Worm (Caenorhabditis elegans): Measurements from ENCODE around the gene Y54G2A.57.

Y54G2A.57 gene

DNA sequence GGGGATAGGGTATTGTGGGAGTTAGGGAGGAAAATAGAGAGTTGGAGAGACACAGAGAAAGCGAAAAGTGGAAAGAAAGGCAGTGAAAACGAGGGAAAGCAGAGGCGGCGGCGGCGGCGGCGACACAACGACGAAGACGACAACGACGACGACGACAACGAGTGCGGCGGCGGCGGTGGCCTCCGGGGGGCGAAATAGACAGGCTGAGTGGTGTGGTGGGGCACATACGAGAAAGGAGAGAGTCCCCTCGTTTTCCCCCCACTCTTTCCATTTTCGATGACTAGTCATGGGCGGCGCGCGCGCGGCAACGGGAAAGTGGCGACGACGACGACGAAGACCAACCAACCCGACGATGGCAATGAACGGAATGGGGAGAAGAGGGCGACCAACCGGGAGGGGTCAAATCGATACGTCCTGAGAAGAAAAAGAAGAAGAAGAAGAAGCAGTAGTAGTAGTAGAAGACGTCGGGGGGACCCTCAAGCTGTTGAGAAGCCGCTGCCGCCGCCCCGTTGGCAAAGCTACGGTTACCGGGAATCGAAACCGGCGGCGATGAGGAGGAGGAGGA lies 28.9 kb downstream of the Y54G2A.57 start:
- peak; percentile 97 for TF ChIP-seq set-16 (GFP tag; IDR thresholded peaks at IDR 0.05)
- peak; percentile 52; the same call in 1 of the 2 replicates for TF ChIP-seq ceh-20 (GFP tag; IDR thresholded peaks at IDR 0.05)
- TF ChIP-seq nhr-237 (tag; optimal IDR thresholded peaks at IDR 0.05): no peak
- TF ChIP-seq dmd-6 (GFP tag; IDR thresholded peaks at IDR 0.05): no peak; the same call in 1 of the 2 replicates
- TF ChIP-seq mxl-2 (GFP tag; conservative IDR thresholded peaks at IDR 0.05): no peak
- no peak for TF ChIP-seq ceh-44 (GFP tag; IDR thresholded peaks at IDR 0.05)
- TF ChIP-seq nhr-76 (tag; optimal IDR thresholded peaks at IDR 0.05): no peak
- peak; percentile 66; the same call in 1 of the 2 replicates for TF ChIP-seq ctbp-1 (GFP tag; IDR thresholded peaks at IDR 0.05)
- no peak for TF ChIP-seq mdt-29 (GFP tag; IDR thresholded peaks at IDR 0.05)
- no peak for TF ChIP-seq nhr-102 (tag; optimal IDR thresholded peaks at IDR 0.05)
- TF ChIP-seq F37D6.2 (tag; optimal IDR thresholded peaks at IDR 0.05): peak; percentile 57
- TF ChIP-seq Y48G9A.11 (GFP tag; IDR thresholded peaks at IDR 0.05): no peak
- no peak for TF ChIP-seq nhr-25 (tag; optimal IDR thresholded peaks at IDR 0.05; ENCODE audit: borderline replicate concordance, insufficient read depth)
- no peak for TF ChIP-seq duxl-1 (tag; optimal IDR thresholded peaks at IDR 0.05; ENCODE audit: poor library complexity)
- peak; percentile 57; the same call in 1 of the 2 replicates for TF ChIP-seq vab-7 (GFP tag; IDR thresholded peaks at IDR 0.05)
- no peak for TF ChIP-seq unc-130 (GFP tag; optimal IDR thresholded peaks at IDR 0.05)
- peak; percentile 71 for TF ChIP-seq egl-43 (GFP tag; IDR thresholded peaks at IDR 0.05)
- peak; percentile 85 for TF ChIP-seq hmg-1.1 (GFP tag; IDR thresholded peaks at IDR 0.05)
- TF ChIP-seq hlh-30 (tag; optimal IDR thresholded peaks at IDR 0.05; ENCODE audit: insufficient read depth): peak; percentile 62
- TF ChIP-seq dmd-9 (GFP tag; IDR thresholded peaks at IDR 0.05): 0 out of 2 replicates have a peak, but pooled peaks have one; percentile 39
- peak; percentile 62 for TF ChIP-seq fkh-10 (GFP tag; optimal IDR thresholded peaks at IDR 0.05)
- TF ChIP-seq egl-27 (tag; optimal IDR thresholded peaks at IDR 0.05): no peak
- no peak for TF ChIP-seq cey-2 (tag; optimal IDR thresholded peaks at IDR 0.05; ENCODE audit: borderline replicate concordance, insufficient read depth)
- peak; percentile 98 for TF ChIP-seq aha-1 (tag)
- 0 out of 2 replicates have a peak, but pooled peaks have one; percentile 29 for TF ChIP-seq madf-9 (GFP tag; conservative IDR thresholded peaks at IDR 0.05)
- no peak for TF ChIP-seq lsy-2 (tag; optimal IDR thresholded peaks at IDR 0.05)
- TF ChIP-seq pha-4 (GFP tag; IDR thresholded peaks at IDR 0.05): 0 out of 2 replicates have a peak, but pooled peaks have one; percentile 32
- no peak for TF ChIP-seq pha-4 (tag; optimal IDR thresholded peaks at IDR 0.05)
- TF ChIP-seq lin-1 (GFP tag; IDR thresholded peaks at IDR 0.05): 0 out of 2 replicates have a peak, but pooled peaks have one; percentile 13
- TF ChIP-seq lim-7 (GFP tag; IDR thresholded peaks at IDR 0.05): 0 out of 2 replicates have a peak, but pooled peaks have one; percentile 26
- no peak for TF ChIP-seq snpc-4 (tag; optimal IDR thresholded peaks at IDR 0.05)
- peak; percentile 69 for TF ChIP-seq mep-1 (tag; optimal IDR thresholded peaks at IDR 0.05)
- TF ChIP-seq nhr-111 (GFP tag; optimal IDR thresholded peaks at IDR 0.05): no peak
- TF ChIP-seq ces-1 (GFP tag; optimal IDR thresholded peaks at IDR 0.05): no peak
- TF ChIP-seq ceh-28 (tag; optimal IDR thresholded peaks at IDR 0.05): peak; percentile 15
- peak; percentile 13 for TF ChIP-seq hlh-11 (tag; optimal IDR thresholded peaks at IDR 0.05)
- peak; percentile 18; the same call in 1 of the 2 replicates for TF ChIP-seq lin-38 (GFP tag; IDR thresholded peaks at IDR 0.05)
- TF ChIP-seq unc-62 (GFP tag; optimal IDR thresholded peaks at IDR 0.05 in 1 of 2): no peak
- TF ChIP-seq unc-62 (tag; optimal IDR thresholded peaks at IDR 0.05): no peak
- peak; percentile 81 for TF ChIP-seq rbr-2 (tag; optimal IDR thresholded peaks at IDR 0.05)
- TF ChIP-seq daf-8 (GFP tag; IDR thresholded peaks at IDR 0.05): no peak
- TF ChIP-seq hif-1 (tag; optimal IDR thresholded peaks at IDR 0.05): peak in 1 of 2 experiments; percentile 50
